Worm (Caenorhabditis elegans): ENCODE results near the gene Y105C5B.15.

DNA sequence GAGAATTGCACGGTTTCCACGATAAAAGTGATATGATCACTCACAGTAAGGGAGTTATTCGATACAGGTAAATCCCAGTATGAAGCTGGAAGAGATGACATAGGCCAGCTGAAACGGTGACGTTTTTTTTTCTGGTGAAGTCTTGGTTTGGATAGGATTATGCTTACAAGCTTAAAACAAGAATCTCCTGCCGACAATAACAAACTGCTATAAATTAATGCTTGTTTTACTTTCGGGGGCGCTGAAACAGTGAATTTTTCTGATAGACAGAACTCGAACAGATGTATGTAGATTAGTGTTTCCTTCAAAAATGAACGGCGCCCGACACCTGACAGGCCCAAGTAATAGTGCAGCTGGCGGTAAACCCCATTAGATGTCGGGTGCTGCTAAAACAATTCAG is 17.9 kb upstream of the Y105C5B.15 start, which contains the start of gene srv-16:
- TF ChIP-seq ceh-2 (tag; optimal IDR thresholded peaks at IDR 0.05) (no peak), pax-1 (tag; optimal IDR thresholded peaks at IDR 0.05) (no peak)

Measured in whole organism, late embryonic.